Worm (Caenorhabditis elegans) whole organism, L2 larva: ENCODE results near the gene otpl-1.

Source experiments
- Y55F3AM.14 ChIP-seq: fragments of 200-800 bp; sonication (Bioruptor generic); optimal IDR thresholded peaks from 2 replicates; lab custom pipeline; 2018; ENCODE audit warnings: mild to moderate bottlenecking, missing genetic modification characterization, missing compliant biosample characterization
- ZK546.5 ChIP-seq: sonication (generic microtip); optimal IDR thresholded peaks from 2 replicates; lab custom pipeline; 2017; ENCODE audit warnings: missing biosample characterization, missing genetic modification characterization
- ama-1 ChIP-seq: fragments of 150-350 bp; optimal IDR thresholded peaks from 2 replicates; lab custom pipeline; 2018; ENCODE audit warnings: inconsistent platforms
- lsy-2 ChIP-seq, 2 experiments: fragments of 150-350 bp in 1 of 2; sonication (generic microtip) in 1 of 2; optimal IDR thresholded peaks; 2 replicates each; lab custom pipeline; 2014 to 2017; ENCODE audit warnings: missing biosample characterization in 2 of 2, missing genetic modification characterization in 2 of 2
- nhr-237 ChIP-seq: fragments of 150-350 bp; optimal IDR thresholded peaks from 2 replicates; lab custom pipeline; 2014; ENCODE audit warnings: missing biosample characterization, missing genetic modification characterization
- skn-1 ChIP-seq: sonication (generic microtip); optimal IDR thresholded peaks from 2 replicates; lab custom pipeline; 2017; ENCODE audit warnings: missing biosample characterization, missing genetic modification characterization
- unc-39 ChIP-seq: fragments of 150-350 bp; optimal IDR thresholded peaks from 2 replicates; lab custom pipeline; 2014; ENCODE audit warnings: missing biosample characterization, missing genetic modification characterization

DNA sequence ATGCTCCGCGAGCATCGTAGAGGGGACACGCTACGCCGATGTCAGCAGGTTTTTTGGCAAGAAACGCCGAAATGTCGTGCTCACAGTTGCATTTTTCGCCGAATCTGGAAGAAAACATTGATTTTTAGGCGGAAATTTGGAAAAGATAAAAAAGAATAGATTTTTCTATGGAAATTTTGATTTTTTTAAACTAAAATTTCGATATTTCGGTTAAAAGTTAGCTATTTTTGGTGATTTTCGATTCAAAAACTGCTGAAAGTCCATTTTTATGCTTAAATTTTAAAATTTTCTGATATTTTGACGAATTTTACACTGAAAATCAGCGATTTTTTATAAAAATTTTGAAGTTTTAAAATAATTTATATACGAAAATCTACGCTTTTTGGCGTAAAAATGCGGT lies 28.6 kb downstream of the otpl-1 start:
- TF ChIP-seq lsy-2 (tag; optimal IDR thresholded peaks at IDR 0.05; lab: Kevin White, UChicago) (no peak), ZK546.5 (tag; lab: Kevin White, UChicago) (no peak), unc-39 (tag; lab: Kevin White, UChicago) (no peak), skn-1 (no peak), nhr-237 (tag; lab: Kevin White, UChicago) (no peak), Y55F3AM.14 (GFP tag; lab: Kevin White, UChicago) (no peak), ama-1 (lab: Kevin White, UChicago) (no peak)
